Worm (Caenorhabditis elegans): ENCODE results near the gene mrps-28.

Gene mrps-28

DNA sequence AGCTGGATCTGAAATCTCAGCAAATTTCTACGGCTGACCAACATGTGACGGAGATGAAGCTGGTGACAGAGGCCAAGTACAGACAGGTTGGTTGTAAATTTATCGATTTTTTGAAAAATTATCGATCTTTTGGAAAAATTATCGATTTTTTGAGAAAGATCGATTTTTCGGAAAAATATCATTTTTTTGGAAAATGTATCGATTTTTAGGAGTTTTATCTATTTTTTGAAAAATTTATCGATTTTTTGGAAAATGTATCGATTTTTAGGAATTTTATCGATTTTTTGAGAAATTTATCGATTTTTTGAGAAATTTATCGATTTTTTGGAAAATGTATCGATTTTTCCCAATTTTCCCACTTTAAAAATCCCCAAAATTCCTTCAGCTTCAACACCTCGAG lies 14.1 kb upstream of the mrps-28 start:
- TF ChIP-seq efl-3 (GFP tag; optimal IDR thresholded peaks at IDR 0.05) (no peak), snu-23 (GFP tag; optimal IDR thresholded peaks at IDR 0.05) (no peak), nhr-20 (tag; optimal IDR thresholded peaks at IDR 0.05) (no peak), zip-4 (GFP tag; optimal IDR thresholded peaks at IDR 0.05) (no peak), blmp-1 (tag; optimal IDR thresholded peaks at IDR 0.05) (no peak), ces-1 (GFP tag; optimal IDR thresholded peaks at IDR 0.05) (no peak), sptf-1 (tag; optimal IDR thresholded peaks at IDR 0.05) (peak; percentile 19), zag-1 (tag; optimal IDR thresholded peaks at IDR 0.05) (no peak)

ce11 chrV:19630569-19630968 lies 13.5 kb upstream of the mrps-28 start:
- TF ChIP-seq egl-13 (tag; optimal IDR thresholded peaks at IDR 0.05) = no peak
- no peak for TF ChIP-seq nhr-47 (tag; optimal IDR thresholded peaks at IDR 0.05)
- no peak for TF ChIP-seq lsy-2 (tag; optimal IDR thresholded peaks at IDR 0.05)
- TF ChIP-seq pag-3 (tag; optimal IDR thresholded peaks at IDR 0.05; ENCODE audit: borderline replicate concordance, insufficient read depth) = no peak
- TF ChIP-seq F16B12.6 (tag; optimal IDR thresholded peaks at IDR 0.05) = no peak

DNA sequence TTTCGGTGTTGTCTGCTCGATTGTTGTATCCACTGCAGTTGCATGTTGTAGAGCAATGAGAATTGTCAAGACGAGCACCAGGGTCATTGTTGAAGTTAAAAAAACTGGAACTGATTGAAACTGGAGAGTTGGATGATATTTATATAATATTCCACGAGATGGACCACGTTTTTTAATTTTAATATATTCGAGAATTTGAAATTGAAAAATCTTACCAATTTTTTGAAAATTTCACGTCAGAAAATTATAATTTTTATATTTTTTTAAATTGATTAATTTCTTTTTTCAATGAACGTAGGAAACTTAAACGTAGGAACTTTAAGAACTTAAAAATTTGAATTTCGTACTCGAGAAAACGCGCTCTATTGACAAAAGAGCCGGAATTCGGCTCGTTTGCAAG lies 11.5 kb upstream of the mrps-28 start, which contains the start of gene Y43F8C.5:
Gene Y43F8C.5 (minus strand): TSS at position 101 of the 400 bp plus-strand sequence.
- TF ChIP-seq C16A3.4 (tag; optimal IDR thresholded peaks at IDR 0.05) (no peak), lir-3 (tag; optimal IDR thresholded peaks at IDR 0.05; ENCODE audit: poor library complexity) (no peak), fkh-8 (tag; optimal IDR thresholded peaks at IDR 0.05) (no peak), F16B12.6 (tag; optimal IDR thresholded peaks at IDR 0.05) (no peak), unc-130 (tag; optimal IDR thresholded peaks at IDR 0.05) (no peak), egl-13 (tag; optimal IDR thresholded peaks at IDR 0.05) (no peak), ceh-8 (GFP tag; optimal IDR thresholded peaks at IDR 0.05) (no peak), nhr-12 (tag; optimal IDR thresholded peaks at IDR 0.05) (no peak), isw-1 (GFP tag; IDR thresholded peaks at IDR 0.05) (no peak), nhr-47 (tag; optimal IDR thresholded peaks at IDR 0.05) (no peak), hlh-4 (tag; optimal IDR thresholded peaks at IDR 0.05) (no peak), fkh-4 (tag; optimal IDR thresholded peaks at IDR 0.05; ENCODE audit: borderline replicate concordance) (no peak), snu-23 (GFP tag; optimal IDR thresholded peaks at IDR 0.05) (no peak), ceh-82 (tag; optimal IDR thresholded peaks at IDR 0.05) (no peak), xbp-1 (tag; optimal IDR thresholded peaks at IDR 0.05) (no peak), dsc-1 (tag; optimal IDR thresholded peaks at IDR 0.05) (no peak), nhr-90 (tag; optimal IDR thresholded peaks at IDR 0.05; ENCODE audit: poor library complexity) (no peak), nhr-20 (tag; optimal IDR thresholded peaks at IDR 0.05) (no peak), nhr-237 (tag; optimal IDR thresholded peaks at IDR 0.05) (no peak)

- TF ChIP-seq ceh-63 (GFP tag; optimal IDR thresholded peaks at IDR 0.05) (no peak), vab-15 (tag; optimal IDR thresholded peaks at IDR 0.05) (no peak), unc-86 (tag; optimal IDR thresholded peaks at IDR 0.05) (no peak), unc-62 (GFP tag; optimal IDR thresholded peaks at IDR 0.05) (no peak), nhr-28 (tag; optimal IDR thresholded peaks at IDR 0.05) (no peak), nhr-19 (GFP tag; conservative IDR thresholded peaks at IDR 0.05) (no peak), fos-1 (tag; optimal IDR thresholded peaks at IDR 0.05) (no peak), C04F5.9 (tag; optimal IDR thresholded peaks at IDR 0.05) (no peak)
Measured at ce11 chrV:19632948-19633347, 11.1 kb upstream of the mrps-28 start.

DNA sequence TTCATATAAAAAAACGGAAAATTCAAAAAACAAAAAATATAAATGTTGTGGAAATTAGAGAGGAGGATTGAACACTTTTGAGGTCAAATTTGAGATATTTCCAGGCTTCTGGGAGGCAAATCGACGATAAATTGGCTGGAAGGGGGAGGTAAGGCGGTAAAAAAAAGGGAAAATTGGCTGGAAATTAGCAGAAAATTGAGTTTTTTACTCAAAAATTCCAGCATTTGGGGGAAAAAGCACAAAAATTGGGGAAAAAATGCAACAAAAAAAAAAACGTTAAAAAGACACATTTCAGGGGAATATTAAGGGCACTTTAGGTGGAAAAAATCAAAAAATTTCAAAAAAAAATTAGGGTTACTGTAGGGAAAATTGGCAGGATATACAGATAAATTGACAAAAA lies 9.8 kb upstream of the mrps-28 start:
- TF ChIP-seq nhr-85 (tag) (no peak), efl-1 (optimal IDR thresholded peaks at IDR 0.05) (no peak), efl-1 (GFP tag; optimal IDR thresholded peaks at IDR 0.05 in 1 of 2) (peak in 1 of 2 experiments; percentile 79), sptf-1 (tag; optimal IDR thresholded peaks at IDR 0.05) (peak; percentile 81)
